Fruit fly (Drosophila melanogaster) whole organism, embryonic: Measurements from ENCODE around the gene mgr.

Source experiments
- CG10321 ChIP-seq: fragments of 200-800 bp; sonication (Bioruptor generic); IDR thresholded peaks from 2 replicates; pipeline ENCODE4 v1.3.6; 2022; ENCODE audit warnings: missing biosample characterization, missing genetic modification characterization
- CG10543 ChIP-seq: fragments of 200-800 bp; sonication (Bioruptor generic); optimal IDR thresholded peaks from 3 replicates; lab custom pipeline; 2017; ENCODE audit warnings: missing biosample characterization, mild to moderate bottlenecking, missing genetic modification characterization, moderate library complexity
- CG11085 ChIP-seq: fragments of 200-800 bp; sonication (Bioruptor generic); IDR thresholded peaks from 2 replicates; pipeline ENCODE4 v1.3.6; 2022; ENCODE audit warnings: missing biosample characterization, missing genetic modification characterization
- CG11504 ChIP-seq: fragments of 200-800 bp; sonication (Bioruptor generic); optimal IDR thresholded peaks from 3 replicates; lab custom pipeline; 2019; ENCODE audit warnings: missing biosample characterization, mild to moderate bottlenecking, missing genetic modification characterization, moderate library complexity
- CG12942 ChIP-seq: fragments of 200-800 bp; sonication (Bioruptor generic); optimal IDR thresholded peaks from 3 replicates; lab custom pipeline; 2016; ENCODE audit warnings: missing biosample characterization, missing genetic modification characterization
- CG13424 ChIP-seq: fragments of 200-800 bp; sonication (Bioruptor generic); optimal IDR thresholded peaks from 2 replicates; lab custom pipeline; 2019; ENCODE audit warnings: missing biosample characterization, mild to moderate bottlenecking, missing genetic modification characterization, moderate library complexity
- CG14014 ChIP-seq: fragments of 200-800 bp; sonication (Bioruptor generic); IDR thresholded peaks from 2 replicates; pipeline ENCODE4 v1.3.6; 2022; ENCODE audit warnings: missing biosample characterization, missing genetic modification characterization
- CG1647 ChIP-seq: fragments of 200-800 bp; sonication (Bioruptor generic); optimal IDR thresholded peaks from 3 replicates; lab custom pipeline; 2016; ENCODE audit warnings: missing biosample characterization, missing genetic modification characterization
- CG17612 ChIP-seq: fragments of 200-800 bp; sonication (Bioruptor generic); IDR thresholded peaks from 2 replicates; pipeline ENCODE4 v1.3.6; 2022; ENCODE audit warnings: missing biosample characterization, missing genetic modification characterization
- CG17912 ChIP-seq: fragments of 200-800 bp; sonication (Bioruptor generic); optimal IDR thresholded peaks from 2 replicates; lab custom pipeline; 2018; ENCODE audit warnings: missing biosample characterization, mild to moderate bottlenecking, missing genetic modification characterization
- CG18599 ChIP-seq: fragments of 200-800 bp; sonication (Bioruptor generic); optimal IDR thresholded peaks from 3 replicates; lab custom pipeline; 2017; ENCODE audit warnings: missing biosample characterization, missing genetic modification characterization, mild to moderate bottlenecking, moderate library complexity, missing genetic modification reagents
- CG31388 ChIP-seq: fragments of 200-800 bp; sonication (Bioruptor generic); optimal IDR thresholded peaks from 2 replicates; lab custom pipeline; 2016; ENCODE audit warnings: missing biosample characterization, missing genetic modification characterization
- CG32767 ChIP-seq: fragments of 200-800 bp; sonication (Bioruptor generic); IDR thresholded peaks from 2 replicates; pipeline ENCODE4 v1.3.6; 2022; ENCODE audit warnings: missing biosample characterization, missing genetic modification characterization
- CG34376 ChIP-seq: fragments of 200-800 bp; sonication (Bioruptor generic); optimal IDR thresholded peaks from 2 replicates; lab custom pipeline; 2018; ENCODE audit warnings: missing biosample characterization, mild to moderate bottlenecking, missing genetic modification characterization
- CG3847 ChIP-seq: fragments of 200-800 bp; sonication (Bioruptor generic); IDR thresholded peaks from 2 replicates; pipeline ENCODE4 v1.3.6; 2022; ENCODE audit warnings: missing biosample characterization, missing genetic modification characterization
- CG4617 ChIP-seq: fragments of 200-800 bp; sonication (Bioruptor generic); optimal IDR thresholded peaks from 3 replicates; lab custom pipeline; 2016; ENCODE audit warnings: missing biosample characterization, missing genetic modification characterization, borderline replicate concordance
- CG4820 ChIP-seq: fragments of 200-800 bp; sonication (Bioruptor generic); optimal IDR thresholded peaks from 3 replicates; lab custom pipeline; 2016; ENCODE audit warnings: missing biosample characterization, missing genetic modification characterization
- CG9817 ChIP-seq: fragments of 200-800 bp; sonication (Bioruptor generic); optimal IDR thresholded peaks from 2 replicates; lab custom pipeline; 2018; ENCODE audit warnings: missing biosample characterization, mild to moderate bottlenecking, missing genetic modification characterization, moderate library complexity
- CTCF ChIP-seq: fragments of 200-800 bp; sonication (Bioruptor generic); optimal IDR thresholded peaks from 2 replicates; lab custom pipeline; 2017; ENCODE audit warnings: missing biosample characterization, mild to moderate bottlenecking, missing genetic modification characterization, moderate library complexity
- D19A ChIP-seq: fragments of 200-800 bp; optimal IDR thresholded peaks from 3 replicates; lab custom pipeline; 2019; ENCODE audit warnings: missing biosample characterization, mild to moderate bottlenecking, missing genetic modification characterization, moderate library complexity
- Dip2 ChIP-seq: fragments of 200-800 bp; sonication (Bioruptor generic); IDR thresholded peaks from 2 replicates; pipeline ENCODE4 v1.3.6; 2022; ENCODE audit warnings: missing biosample characterization, missing genetic modification characterization
- Elba2 ChIP-seq: fragments of 200-800 bp; sonication (Bioruptor generic); optimal IDR thresholded peaks from 3 replicates; lab custom pipeline; 2016; ENCODE audit warnings: missing biosample characterization, missing genetic modification characterization
- Hmr ChIP-seq: fragments of 200-800 bp; sonication (Bioruptor generic); optimal IDR thresholded peaks from 3 replicates; lab custom pipeline; 2017; ENCODE audit warnings: mild to moderate bottlenecking, missing biosample characterization, missing genetic modification reagents, missing genetic modification characterization
- Hr3 ChIP-seq: fragments of 200-800 bp; sonication (Bioruptor generic); optimal IDR thresholded peaks from 3 replicates; lab custom pipeline; 2016; ENCODE audit warnings: missing biosample characterization, missing genetic modification characterization
- Hsf ChIP-seq: fragments of 200-800 bp; sonication (Bioruptor generic); optimal IDR thresholded peaks from 3 replicates; lab custom pipeline; 2016; ENCODE audit warnings: missing biosample characterization, missing genetic modification characterization
- Myb ChIP-seq: fragments of 200-800 bp; sonication (Bioruptor generic); optimal IDR thresholded peaks from 2 replicates; lab custom pipeline; 2016; ENCODE audit warnings: missing biosample characterization, missing genetic modification characterization
- Nf-YB ChIP-seq: fragments of 200-800 bp; sonication (Bioruptor generic); optimal IDR thresholded peaks from 3 replicates; lab custom pipeline; 2019; ENCODE audit warnings: missing biosample characterization, mild to moderate bottlenecking, missing genetic modification characterization, moderate library complexity
- Sox100B ChIP-seq: fragments of 200-800 bp; sonication (Bioruptor generic); optimal IDR thresholded peaks from 3 replicates; lab custom pipeline; 2018; ENCODE audit warnings: missing biosample characterization, mild to moderate bottlenecking, missing genetic modification characterization
- Stat92E ChIP-seq, 3 experiments: fragments of >200 bp in 2 of 3; fragments of 200-800 bp in 1 of 3; sonication (Bioruptor generic) in 1 of 3; optimal IDR thresholded peaks; 2 replicates each; lab custom pipeline; 2017 to 2019; ENCODE audit warnings: missing biosample characterization in 3 of 3, missing genetic modification characterization in 3 of 3, mild to moderate bottlenecking in 1 of 3, moderate library complexity in 1 of 3
- cg ChIP-seq: fragments of 200-800 bp; sonication (Bioruptor generic); optimal IDR thresholded peaks from 3 replicates; lab custom pipeline; 2019; ENCODE audit warnings: missing biosample characterization, mild to moderate bottlenecking, missing genetic modification characterization, moderate library complexity
- croc ChIP-seq: fragments of 200-800 bp; sonication (Bioruptor generic); conservative IDR thresholded peaks from 3 replicates; pipeline ENCODE4 v1.3.6; 2022; ENCODE audit warnings: missing biosample characterization, missing genetic modification characterization
- crol ChIP-seq: fragments of 200-800 bp; sonication (Bioruptor generic); IDR thresholded peaks from 2 replicates; pipeline ENCODE4 v1.3.6; 2022; ENCODE audit warnings: missing biosample characterization, missing genetic modification characterization
- dmrt11E ChIP-seq: fragments of 200-800 bp; sonication (Bioruptor generic); optimal IDR thresholded peaks from 3 replicates; lab custom pipeline; 2018; ENCODE audit warnings: missing biosample characterization, mild to moderate bottlenecking, missing genetic modification characterization, moderate library complexity
- dmrt99B ChIP-seq: fragments of 200-800 bp; sonication (Bioruptor generic); optimal IDR thresholded peaks from 2 replicates; lab custom pipeline; 2018; ENCODE audit warnings: missing biosample characterization, mild to moderate bottlenecking, missing genetic modification characterization, moderate library complexity
- dysf ChIP-seq: fragments of 200-800 bp; sonication (Bioruptor generic); IDR thresholded peaks from 3 replicates; pipeline ENCODE4 v1.3.6; 2022; ENCODE audit warnings: missing biosample characterization, missing genetic modification characterization
- ewg ChIP-seq: fragments of 200-800 bp; sonication (Bioruptor generic); optimal IDR thresholded peaks from 3 replicates; lab custom pipeline; 2017; ENCODE audit warnings: mild to moderate bottlenecking, missing biosample characterization, missing genetic modification reagents, missing genetic modification characterization
- fd64A ChIP-seq: fragments of 200-800 bp; sonication (Bioruptor generic); optimal IDR thresholded peaks from 3 replicates; lab custom pipeline; 2018; ENCODE audit warnings: missing biosample characterization, mild to moderate bottlenecking, missing genetic modification characterization
- fru ChIP-seq: fragments of >200 bp; optimal IDR thresholded peaks from 2 replicates; lab custom pipeline; 2017
- ftz-f1 ChIP-seq: fragments of 200-800 bp; sonication (Bioruptor generic); optimal IDR thresholded peaks from 2 replicates; lab custom pipeline; 2016; ENCODE audit warnings: missing biosample characterization, missing genetic modification characterization
- grau ChIP-seq: fragments of 200-800 bp; optimal IDR thresholded peaks from 3 replicates; lab custom pipeline; 2019; ENCODE audit warnings: missing biosample characterization, mild to moderate bottlenecking, missing genetic modification characterization, moderate library complexity
- gt ChIP-seq: fragments of 200-800 bp; sonication (Bioruptor generic); IDR thresholded peaks from 2 replicates; pipeline ENCODE4 v1.3.6; 2022; ENCODE audit warnings: missing biosample characterization, missing genetic modification characterization
- peb ChIP-seq: fragments of 200-800 bp; sonication (Bioruptor generic); IDR thresholded peaks from 2 replicates; pipeline ENCODE4 v1.3.6; 2022; ENCODE audit warnings: missing biosample characterization, missing genetic modification characterization
- rib ChIP-seq: fragments of 200-800 bp; sonication (Bioruptor generic); IDR thresholded peaks from 2 replicates; pipeline ENCODE4 v1.3.6; 2022; ENCODE audit warnings: missing biosample characterization, missing genetic modification characterization
- salm ChIP-seq: fragments of 200-800 bp; sonication (Bioruptor generic); optimal IDR thresholded peaks from 2 replicates; lab custom pipeline; 2018; ENCODE audit warnings: missing biosample characterization, mild to moderate bottlenecking, missing genetic modification characterization
- sc ChIP-seq, 3 experiments: fragments of >200 bp in 2 of 3; fragments of 200-800 bp in 1 of 3; sonication (Bioruptor generic) in 1 of 3; optimal IDR thresholded peaks; 2 replicates in 2 of 3; 3 replicates in 1 of 3; lab custom pipeline; 2017; ENCODE audit warnings: mild to moderate bottlenecking in 1 of 3, missing biosample characterization in 1 of 3, missing genetic modification characterization in 1 of 3, missing genetic modification reagents in 1 of 3
- sima ChIP-seq: fragments of 200-800 bp; sonication (Bioruptor generic); optimal IDR thresholded peaks from 2 replicates; lab custom pipeline; 2016; ENCODE audit warnings: missing biosample characterization, missing genetic modification characterization
- stc ChIP-seq: fragments of 200-800 bp; sonication (Bioruptor generic); IDR thresholded peaks from 2 replicates; pipeline ENCODE4 v1.3.6; 2022; ENCODE audit warnings: missing biosample characterization, missing genetic modification characterization
- toy ChIP-seq: fragments of 200-800 bp; sonication (Bioruptor generic); IDR thresholded peaks from 2 replicates; pipeline ENCODE4 v1.3.6; 2022; ENCODE audit warnings: missing biosample characterization, missing genetic modification characterization
- unc-4 ChIP-seq: fragments of 200-800 bp; sonication (Bioruptor generic); IDR thresholded peaks from 2 replicates; pipeline ENCODE4 v1.3.6; 2022; ENCODE audit warnings: missing biosample characterization, missing genetic modification characterization; ENCODE audit not compliant: partially characterized antibody
- unpg ChIP-seq: fragments of 200-800 bp; sonication (Bioruptor generic); optimal IDR thresholded peaks from 3 replicates; lab custom pipeline; 2018; ENCODE audit warnings: missing biosample characterization, mild to moderate bottlenecking, missing genetic modification characterization, moderate library complexity
- z ChIP-seq: fragments of 200-800 bp; sonication (Bioruptor generic); IDR thresholded peaks from 3 replicates; pipeline ENCODE4 v1.3.6; 2022; ENCODE audit warnings: missing biosample characterization, missing genetic modification characterization

mgr gene

DNA sequence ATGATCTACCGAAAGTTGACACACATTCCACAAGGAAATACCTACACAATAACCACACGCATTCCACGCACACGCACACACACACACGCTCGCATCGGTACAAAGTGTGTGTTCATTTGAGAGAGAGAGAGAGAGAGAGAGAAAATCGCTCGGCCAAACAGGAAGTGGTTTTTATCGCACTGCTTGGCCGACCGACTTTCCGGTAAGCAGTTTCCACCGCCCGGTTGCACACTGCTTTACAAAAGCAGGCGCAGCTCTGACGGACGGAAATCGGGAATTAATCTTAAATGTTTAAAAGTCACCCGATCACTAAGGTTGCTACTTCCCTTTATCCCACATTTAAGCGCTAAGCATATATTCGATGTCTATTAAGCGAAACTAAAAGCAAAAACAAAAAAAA lies 16.9 kb downstream of the mgr start (continued):
- peak; percentile 40 for TF ChIP-seq Nf-YB (GFP tag; lab: Kevin White, UChicago)
- no peak for TF ChIP-seq dmrt99B (tag; lab: Kevin White, UChicago)
- no peak for TF ChIP-seq unc-4 (GFP tag; lab: Robert Waterston, UW)
- TF ChIP-seq CG4820 = peak; percentile 54
- TF ChIP-seq toy (GFP tag; lab: Robert Waterston, UW) = no peak
- peak; percentile 83 for TF ChIP-seq dmrt11E (tag; lab: Kevin White, UChicago)
- peak; percentile 40; the same call in 2 of the 3 replicates for TF ChIP-seq dysf (GFP tag; lab: Robert Waterston, UW)
- TF ChIP-seq salm (tag; lab: Kevin White, UChicago) = no peak
- TF ChIP-seq CG14014 (GFP tag; lab: Robert Waterston, UW) = no peak
- peak; percentile 47 for TF ChIP-seq CTCF
- TF ChIP-seq CG10543 (GFP tag; lab: Kevin White, UChicago) = no peak
- TF ChIP-seq CG32767 (GFP tag; lab: Robert Waterston, UW) = no peak
- no peak for TF ChIP-seq CG13424 (tag; lab: Kevin White, UChicago)
- no peak for TF ChIP-seq Dip2
- peak; percentile 62 for TF ChIP-seq Sox100B
- TF ChIP-seq unpg (GFP tag; lab: Kevin White, UChicago) = no peak
- TF ChIP-seq peb = peak; percentile 43; the same call in 1 of the 2 replicates
- 0 out of 2 replicates have a peak, but pooled peaks have one; percentile 47 for TF ChIP-seq CG11085 (GFP tag; lab: Robert Waterston, UW)
- peak; percentile 65 for TF ChIP-seq CG9817 (tag; lab: Kevin White, UChicago)
- TF ChIP-seq CG10321 (GFP tag; lab: Robert Waterston, UW) = peak; percentile 41; the same call in 1 of the 2 replicates
- TF ChIP-seq Stat92E (GFP tag; optimal IDR thresholded peaks at IDR 0.05; lab: Kevin White, UChicago) = no peak
- TF ChIP-seq cg (GFP tag; lab: Kevin White, UChicago) = no peak
- no peak for TF ChIP-seq CG31388
- peak; percentile 62 for TF ChIP-seq Elba2 (GFP tag; lab: Kevin White, UChicago)
- TF ChIP-seq croc (GFP tag; lab: Robert Waterston, UW) = peak; percentile 49; the same call in 1 of the 3 replicates
- no peak for TF ChIP-seq D19A (tag; lab: Kevin White, UChicago)
- TF ChIP-seq fru (lab: Kevin White, UChicago) = no peak
- no peak for TF ChIP-seq CG18599 (GFP tag; lab: Kevin White, UChicago)
- TF ChIP-seq sc (optimal IDR thresholded peaks at IDR 0.05; lab: Kevin White, UChicago) = no peak
- TF ChIP-seq sc (GFP tag; optimal IDR thresholded peaks at IDR 0.05; lab: Kevin White, UChicago) = peak; percentile 74
- TF ChIP-seq CG17912 (GFP tag; lab: Kevin White, UChicago) = peak; percentile 81
- TF ChIP-seq Hr3 = peak; percentile 25
- no peak for TF ChIP-seq CG11504 (tag; lab: Kevin White, UChicago)
- TF ChIP-seq ewg = peak; percentile 69
- TF ChIP-seq CG34376 (GFP tag; lab: Kevin White, UChicago) = no peak
- 0 out of 3 replicates have a peak, but pooled peaks have one; percentile 55 for TF ChIP-seq z
- peak; percentile 8 for TF ChIP-seq CG1647 (GFP tag; lab: Kevin White, UChicago)
- no peak for TF ChIP-seq CG4617
- TF ChIP-seq gt (GFP tag; lab: Robert Waterston, UW) = peak; percentile 63
- TF ChIP-seq fd64A (GFP tag; lab: Kevin White, UChicago) = peak; percentile 70
- TF ChIP-seq sima (GFP tag; lab: Kevin White, UChicago) = no peak
- TF ChIP-seq rib = no peak
- TF ChIP-seq CG12942 = peak; percentile 21
- no peak; the same call in 1 of the 2 replicates for TF ChIP-seq CG17612 (GFP tag; lab: Robert Waterston, UW)
- no peak for TF ChIP-seq stc
- no peak for TF ChIP-seq CG3847 (GFP tag; lab: Robert Waterston, UW)
- no peak for TF ChIP-seq grau
- no peak for TF ChIP-seq crol (GFP tag; lab: Robert Waterston, UW)
- TF ChIP-seq Myb (GFP tag; lab: Kevin White, UChicago) = peak; percentile 8
- TF ChIP-seq Hmr = peak; percentile 51
- peak; percentile 63 for TF ChIP-seq Hsf (GFP tag; lab: Kevin White, UChicago)
- no peak for TF ChIP-seq ftz-f1 (GFP tag; lab: Kevin White, UChicago)
